Worm (Caenorhabditis elegans) whole organism, L4 larva: ENCODE data around the gene C25H3.7.

Source experiments
- D1046.2 ChIP-seq: fragments of 200-800 bp; sonication (Bioruptor generic); IDR thresholded peaks from 2 replicates; pipeline ENCODE4 v1.3.6; 2022; ENCODE audit warnings: missing genetic modification characterization, missing compliant biosample characterization
- T20F7.1 ChIP-seq: fragments of 200-800 bp; sonication (Bioruptor generic); optimal IDR thresholded peaks from 2 replicates; lab custom pipeline; 2018; ENCODE audit warnings: mild to moderate bottlenecking, missing genetic modification characterization, missing compliant biosample characterization
- Y105C5A.15 ChIP-seq: fragments of 200-800 bp; sonication (Bioruptor generic); IDR thresholded peaks from 2 replicates; pipeline ENCODE4 v1.3.6; 2022; ENCODE audit warnings: missing genetic modification characterization, missing compliant biosample characterization
- Y48G9A.11 ChIP-seq: fragments of 200-800 bp; sonication (Bioruptor generic); IDR thresholded peaks from 2 replicates; pipeline ENCODE4 v1.3.6; 2022; ENCODE audit warnings: missing genetic modification reagents, missing genetic modification characterization, missing compliant biosample characterization
- aha-1 ChIP-seq: fragments of 150-350 bp; peaks from one replicate; lab custom pipeline; 2014; ENCODE audit warnings: missing biosample characterization, missing genetic modification characterization
- aly-2 ChIP-seq: sonication (generic microtip); optimal IDR thresholded peaks from 2 replicates; lab custom pipeline; 2018; ENCODE audit warnings: missing biosample characterization, missing genetic modification characterization
- arid-1 ChIP-seq: fragments of 200-800 bp; sonication (Bioruptor generic); conservative IDR thresholded peaks from 2 replicates; pipeline ENCODE4 v1.3.6; 2022; ENCODE audit warnings: missing genetic modification reagents, missing genetic modification characterization, missing compliant biosample characterization
- ceh-28 ChIP-seq: fragments of 150-350 bp; optimal IDR thresholded peaks from 2 replicates; lab custom pipeline; 2014; ENCODE audit warnings: missing biosample characterization, missing genetic modification reagents, missing genetic modification characterization
- ceh-32 ChIP-seq: sonication (generic microtip); optimal IDR thresholded peaks from 2 replicates; lab custom pipeline; 2016; ENCODE audit warnings: mild to moderate bottlenecking, missing genetic modification characterization, missing compliant biosample characterization; ENCODE audit not compliant: poor library complexity
- ceh-44 ChIP-seq: fragments of 200-800 bp; sonication (Bioruptor generic); IDR thresholded peaks from 2 replicates; pipeline ENCODE4 v1.3.6; 2022; ENCODE audit warnings: missing genetic modification reagents, missing genetic modification characterization, missing compliant biosample characterization
- ces-1 ChIP-seq: fragments of 150-350 bp; sonication (generic microtip); optimal IDR thresholded peaks from 4 replicates; lab custom pipeline; 2014; ENCODE audit warnings: missing biosample characterization, missing genetic modification reagents, missing genetic modification characterization
- dpl-1 ChIP-seq: fragments of 150-350 bp; optimal IDR thresholded peaks from 2 replicates; lab custom pipeline; 2014; ENCODE audit warnings: missing biosample characterization, missing genetic modification reagents, missing genetic modification characterization
- duxl-1 ChIP-seq: sonication (generic microtip); optimal IDR thresholded peaks from 2 replicates; lab custom pipeline; 2016; ENCODE audit warnings: mild to moderate bottlenecking, missing genetic modification characterization, moderate library complexity, missing compliant biosample characterization; ENCODE audit not compliant: poor library complexity
- egl-43 ChIP-seq: fragments of 200-800 bp; sonication (Bioruptor generic); IDR thresholded peaks from 2 replicates; pipeline ENCODE4 v1.3.6; 2022; ENCODE audit warnings: missing genetic modification reagents, missing genetic modification characterization, missing compliant biosample characterization
- hlh-11 ChIP-seq: fragments of 200-800 bp; sonication (Bioruptor generic); optimal IDR thresholded peaks from 2 replicates; lab custom pipeline; 2018; ENCODE audit warnings: mild to moderate bottlenecking, missing genetic modification characterization, missing compliant biosample characterization
- lin-15B ChIP-seq: fragments of 150-350 bp; sonication (generic microtip); optimal IDR thresholded peaks from 3 replicates; lab custom pipeline; 2014; ENCODE audit warnings: missing biosample characterization, missing genetic modification characterization
- lin-38 ChIP-seq: fragments of 200-800 bp; sonication (Bioruptor generic); IDR thresholded peaks from 2 replicates; pipeline ENCODE4 v1.3.6; 2022; ENCODE audit warnings: missing genetic modification reagents, missing genetic modification characterization, missing compliant biosample characterization
- madf-5 ChIP-seq, 2 experiments: fragments of 200-800 bp; sonication (Bioruptor generic); IDR thresholded peaks; 2 replicates each; pipeline ENCODE4 v1.3.6; 2022; ENCODE audit warnings: missing compliant biosample characterization in 2 of 2, missing genetic modification characterization in 2 of 2
- madf-9 ChIP-seq: fragments of 200-800 bp; sonication (Bioruptor generic); conservative IDR thresholded peaks from 2 replicates; pipeline ENCODE4 v1.3.6; 2022; ENCODE audit warnings: missing genetic modification reagents, missing genetic modification characterization, missing compliant biosample characterization
- mdl-1 ChIP-seq, 2 experiments: fragments of 150-350 bp in 1 of 2; sonication (generic microtip) in 1 of 2; optimal IDR thresholded peaks; 2 replicates each; lab custom pipeline; 2014 to 2017; ENCODE audit warnings: missing biosample characterization in 2 of 2, missing genetic modification characterization in 2 of 2
- mep-1 ChIP-seq: fragments of 150-350 bp; sonication (generic microtip); optimal IDR thresholded peaks from 3 replicates; lab custom pipeline; 2014; ENCODE audit warnings: missing biosample characterization, missing genetic modification characterization
- nhr-10 ChIP-seq: fragments of 150-350 bp; optimal IDR thresholded peaks from 2 replicates; lab custom pipeline; 2014; ENCODE audit warnings: missing biosample characterization, missing genetic modification characterization
- nhr-11 ChIP-seq: fragments of 150-350 bp; optimal IDR thresholded peaks from 2 replicates; lab custom pipeline; 2014; ENCODE audit warnings: missing biosample characterization, missing genetic modification characterization
- nhr-28 ChIP-seq: fragments of 150-350 bp; optimal IDR thresholded peaks from 2 replicates; lab custom pipeline; 2014; ENCODE audit warnings: missing biosample characterization, missing genetic modification characterization
- nhr-42 ChIP-seq: fragments of 200-800 bp; sonication (Bioruptor generic); IDR thresholded peaks from 2 replicates; pipeline ENCODE4 v1.3.6; 2022; ENCODE audit warnings: missing genetic modification characterization, missing compliant biosample characterization
- nhr-77 ChIP-seq: fragments of 150-350 bp; optimal IDR thresholded peaks from 2 replicates; lab custom pipeline; 2014; ENCODE audit warnings: missing biosample characterization, missing genetic modification characterization
- pha-4 ChIP-seq, 2 experiments: fragments of 150-350 bp in 1 of 2; fragments of 200-800 bp in 1 of 2; sonication (Bioruptor generic) in 1 of 2; IDR thresholded peaks in 1 of 2; optimal IDR thresholded peaks in 1 of 2; 2 replicates each; pipeline versions ENCODE4 v1.3.6 to Lab custom; 2014 to 2022; ENCODE audit warnings: missing genetic modification characterization in 2 of 2, missing genetic modification reagents in 2 of 2, missing biosample characterization in 1 of 2, missing compliant biosample characterization in 1 of 2
- php-3 ChIP-seq: fragments of 200-800 bp; sonication (Bioruptor generic); IDR thresholded peaks from 2 replicates; pipeline ENCODE4 v1.3.6; 2022; ENCODE audit warnings: missing genetic modification reagents, missing genetic modification characterization, missing compliant biosample characterization
- pqm-1 ChIP-seq: sonication (generic microtip); optimal IDR thresholded peaks from 2 replicates; lab custom pipeline; 2017; ENCODE audit warnings: missing biosample characterization, missing genetic modification characterization
- rbr-2 ChIP-seq: sonication (generic microtip); optimal IDR thresholded peaks from 2 replicates; lab custom pipeline; 2016; ENCODE audit warnings: missing genotype, missing genetic modification characterization, missing compliant biosample characterization
- saeg-2 ChIP-seq: fragments of 200-800 bp; sonication (Bioruptor generic); IDR thresholded peaks from 2 replicates; pipeline ENCODE4 v1.3.6; 2022; ENCODE audit warnings: missing genetic modification reagents, missing genetic modification characterization, missing compliant biosample characterization
- set-16 ChIP-seq: fragments of 200-800 bp; sonication (Bioruptor generic); IDR thresholded peaks from 2 replicates; pipeline ENCODE4 v1.3.6; 2022; ENCODE audit warnings: missing genetic modification reagents, missing genetic modification characterization, missing compliant biosample characterization
- snpc-1.2 ChIP-seq: fragments of 200-800 bp; sonication (Bioruptor generic); IDR thresholded peaks from 2 replicates; pipeline ENCODE4 v1.3.6; 2022; ENCODE audit warnings: missing genetic modification reagents, missing genetic modification characterization, missing compliant biosample characterization
- snpc-4 ChIP-seq: fragments of 150-350 bp; optimal IDR thresholded peaks from 2 replicates; lab custom pipeline; 2014; ENCODE audit warnings: missing biosample characterization, missing genetic modification characterization
- unc-130 ChIP-seq: sonication (generic microtip); optimal IDR thresholded peaks from 2 replicates; lab custom pipeline; 2016; ENCODE audit warnings: missing genetic modification reagents, missing genetic modification characterization, missing compliant biosample characterization
- unc-62 ChIP-seq, 3 experiments: fragments of 150-350 bp in 1 of 3; sonication (generic microtip); optimal IDR thresholded peaks in 2 of 3; peaks in 1 of 3; 1 replicate in 1 of 3; 2 replicates in 2 of 3; lab custom pipeline; 2014 to 2017; ENCODE audit warnings: missing biosample characterization in 3 of 3, missing genetic modification characterization in 3 of 3, missing genetic modification reagents in 3 of 3, missing genotype in 1 of 3
- zfp-2 ChIP-seq: sonication (generic microtip); optimal IDR thresholded peaks from 2 replicates; lab custom pipeline; 2016; ENCODE audit warnings: mild to moderate bottlenecking, missing genetic modification characterization, missing compliant biosample characterization
- zfp-3 ChIP-seq: fragments of 200-800 bp; sonication (Bioruptor generic); conservative IDR thresholded peaks from 2 replicates; pipeline ENCODE4 v1.3.6; 2022; ENCODE audit warnings: missing genetic modification reagents, missing genetic modification characterization, missing compliant biosample characterization
- zip-11 ChIP-seq: fragments of 200-800 bp; sonication (Bioruptor generic); IDR thresholded peaks from 2 replicates; pipeline ENCODE4 v1.3.6; 2022; ENCODE audit warnings: missing genetic modification characterization, missing compliant biosample characterization
- zip-2 ChIP-seq: fragments of 150-350 bp; optimal IDR thresholded peaks from 2 replicates; lab custom pipeline; 2014; ENCODE audit warnings: missing biosample characterization, missing genetic modification characterization
- ztf-7 ChIP-seq: fragments of 150-350 bp; optimal IDR thresholded peaks from 2 replicates; lab custom pipeline; 2014; ENCODE audit warnings: missing biosample characterization, missing genetic modification characterization

The C25H3.7 gene

ce11 chrII:5659675-5660074, 9.1 kb downstream of the C25H3.7 start, which contains the start of gene fut-3:
TSS of gene fut-3 (minus strand) at chrII:5659775.
- TF ChIP-seq arid-1 (no peak), ceh-28 (no peak), nhr-77 (no peak), ceh-32 (tag; lab: Kevin White, UChicago) (no peak), ces-1 (no peak), madf-9 (GFP tag; lab: Robert Waterston, UW) (no peak), mdl-1 (tag; optimal IDR thresholded peaks at IDR 0.05; lab: Kevin White, UChicago) (no peak), nhr-10 (tag; lab: Kevin White, UChicago) (no peak), egl-43 (no peak), nhr-28 (tag; lab: Kevin White, UChicago) (no peak), ztf-7 (tag; lab: Kevin White, UChicago) (no peak), aly-2 (no peak), saeg-2 (no peak), mep-1 (tag; lab: Kevin White, UChicago) (no peak)

- TF ChIP-seq zfp-2 (no peak), zfp-3 (GFP tag; lab: Robert Waterston, UW) (no peak), pqm-1 (tag; lab: Kevin White, UChicago) (no peak), D1046.2 (GFP tag; lab: Robert Waterston, UW) (no peak), dpl-1 (no peak)
Measured at ce11 chrII:5654215-5654614, 14.5 kb downstream of the C25H3.7 start, which contains the start of gene F59E12.1. TSS of gene F59E12.1 (plus strand) at chrII:5654515.

ce11 chrII:5652334-5652733, 16.4 kb downstream of the C25H3.7 start, which contains the start of gene bli-2:
TSS of gene bli-2 (minus strand) at chrII:5652434.
- TF ChIP-seq nhr-42 (GFP tag; lab: Robert Waterston, UW), result no peak
- TF ChIP-seq zfp-3 (GFP tag; lab: Robert Waterston, UW), result no peak
- TF ChIP-seq ceh-28, result no peak
- TF ChIP-seq zip-2 (tag; lab: Kevin White, UChicago), result no peak
- TF ChIP-seq T20F7.1 (GFP tag; lab: Kevin White, UChicago), result no peak
- no peak for TF ChIP-seq Y105C5A.15 (GFP tag; lab: Robert Waterston, UW)
- no peak for TF ChIP-seq nhr-11 (tag; lab: Kevin White, UChicago)

- TF ChIP-seq set-16 (GFP tag; lab: Robert Waterston, UW), result peak; percentile 86
- no peak for TF ChIP-seq snpc-1.2 (GFP tag; lab: Robert Waterston, UW)
Measured at ce11 chrII:5651426-5651825, 17.3 kb downstream of the C25H3.7 start.

DNA sequence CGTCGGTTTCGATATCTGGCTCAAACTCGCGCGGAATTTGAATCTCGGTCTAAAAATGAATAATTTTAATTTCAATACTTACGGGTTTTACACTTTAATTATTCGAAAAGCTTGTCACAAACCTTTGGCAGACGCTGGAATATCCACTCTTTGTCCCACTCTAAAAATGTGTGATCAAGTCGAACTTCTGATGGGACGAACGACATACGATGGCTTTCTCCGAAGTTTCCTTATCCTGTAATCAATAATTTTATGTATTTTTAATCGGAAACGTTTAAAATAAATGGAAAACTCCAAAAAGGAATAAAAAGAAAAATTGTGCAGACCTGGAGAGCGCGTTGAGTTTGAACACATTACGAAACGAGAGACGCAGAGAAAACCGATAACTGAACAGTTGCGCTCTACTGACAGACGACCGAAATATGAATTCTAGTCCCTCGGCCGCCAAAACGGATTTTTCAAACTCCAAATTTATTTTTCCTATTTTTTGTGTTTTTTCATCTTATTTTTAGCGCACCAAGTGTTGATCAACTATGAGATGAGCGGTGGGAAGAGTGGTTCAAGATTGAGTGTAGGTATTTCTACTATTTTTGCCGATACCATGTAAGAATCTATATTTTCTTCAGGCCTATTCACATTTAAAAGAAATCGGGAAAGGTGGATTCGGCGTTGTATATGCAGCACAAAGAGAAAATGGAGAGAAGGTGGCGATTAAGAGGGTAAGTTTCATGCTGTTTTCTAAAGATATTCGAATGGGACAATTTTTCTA, 19.3 kb downstream of the C25H3.7 start, which contains the start of the genes sam-4, F59E12.17 and zyg-1:
TSS of gene sam-4 (minus strand) at position 51 of the 769 bp plus-strand sequence.
TSS of gene F59E12.17 (minus strand) at position 235 of the 769 bp plus-strand sequence.
TSS of gene zyg-1 (plus strand) at position 513 of the 769 bp plus-strand sequence.
- TF ChIP-seq unc-62 (GFP tag; optimal IDR thresholded peaks at IDR 0.05 in 1 of 2; lab: Kevin White, UChicago) (peak in 1 of 2 experiments; percentile 52), unc-62 (tag; optimal IDR thresholded peaks at IDR 0.05; lab: Kevin White, UChicago) (no peak), pqm-1 (tag; lab: Kevin White, UChicago) (no peak), lin-15B (peak; percentile 31), hlh-11 (tag; lab: Kevin White, UChicago) (peak; percentile 8), duxl-1 (tag; lab: Kevin White, UChicago) (no peak), madf-5 (GFP tag; IDR thresholded peaks at IDR 0.05; lab: Robert Waterston, UW) (no peak), saeg-2 (no peak), arid-1 (0 out of 2 replicates have a peak, but pooled peaks have one; percentile 17), unc-130 (GFP tag; lab: Kevin White, UChicago) (peak; percentile 88), mdl-1 (tag; optimal IDR thresholded peaks at IDR 0.05; lab: Kevin White, UChicago) (peak in 1 of 2 experiments; percentile 9), ceh-44 (GFP tag; lab: Robert Waterston, UW) (peak; percentile 75; the same call in 1 of the 2 replicates), nhr-28 (tag; lab: Kevin White, UChicago) (peak; percentile 52), php-3 (GFP tag; lab: Robert Waterston, UW) (no peak), rbr-2 (tag; lab: Kevin White, UChicago) (peak; percentile 24), madf-9 (GFP tag; lab: Robert Waterston, UW) (no peak), Y48G9A.11 (GFP tag; lab: Robert Waterston, UW) (peak; percentile 50; the same call in 1 of the 2 replicates), aha-1 (tag; lab: Kevin White, UChicago) (peak; percentile 50), snpc-4 (tag; lab: Kevin White, UChicago) (no peak), zip-11 (GFP tag; lab: Robert Waterston, UW) (no peak), pha-4 (GFP tag; IDR thresholded peaks at IDR 0.05; lab: Robert Waterston, UW) (no peak), pha-4 (tag; optimal IDR thresholded peaks at IDR 0.05; lab: Kevin White, UChicago) (peak; percentile 70), T20F7.1 (GFP tag; lab: Kevin White, UChicago) (no peak), ztf-7 (tag; lab: Kevin White, UChicago) (no peak), lin-38 (GFP tag; lab: Robert Waterston, UW) (peak; percentile 92)
